Fruit fly (Drosophila melanogaster) whole organism, embryonic: ENCODE results near the gene chif.

Experiments
- ATbp ChIP-seq: fragments of 200-800 bp; sonication (Bioruptor generic); optimal IDR thresholded peaks from 2 replicates; lab custom pipeline; 2017; ENCODE audit warnings: missing biosample characterization, mild to moderate bottlenecking, missing genetic modification characterization, missing genetic modification reagents
- BEAF-32 ChIP-seq: fragments of 200-800 bp; sonication (Bioruptor generic); optimal IDR thresholded peaks from 3 replicates; lab custom pipeline; 2017; ENCODE audit warnings: missing biosample characterization, missing genetic modification characterization, mild to moderate bottlenecking, moderate library complexity, missing genetic modification reagents
- C15 ChIP-seq: fragments of 200-800 bp; sonication (Bioruptor generic); IDR thresholded peaks from 3 replicates; pipeline ENCODE4 v1.3.6; 2022; ENCODE audit warnings: missing biosample characterization, missing genetic modification characterization
- CG10462 ChIP-seq: fragments of 200-800 bp; sonication (Bioruptor generic); optimal IDR thresholded peaks from 2 replicates; lab custom pipeline; 2016; ENCODE audit warnings: missing biosample characterization, missing genetic modification characterization
- CG12219 ChIP-seq: fragments of 200-800 bp; sonication (Bioruptor generic); optimal IDR thresholded peaks from 3 replicates; lab custom pipeline; 2018; ENCODE audit warnings: missing biosample characterization, mild to moderate bottlenecking, missing genetic modification characterization
- CG13287 ChIP-seq: fragments of 200-800 bp; sonication (Bioruptor generic); IDR thresholded peaks from 2 replicates; pipeline ENCODE4 v1.3.6; 2022; ENCODE audit warnings: missing biosample characterization, missing genetic modification characterization; ENCODE audit not compliant: partially characterized antibody
- CG13424 ChIP-seq: fragments of 200-800 bp; sonication (Bioruptor generic); optimal IDR thresholded peaks from 2 replicates; lab custom pipeline; 2019; ENCODE audit warnings: missing biosample characterization, mild to moderate bottlenecking, missing genetic modification characterization, moderate library complexity
- CG14050 ChIP-seq: fragments of 200-800 bp; sonication (Bioruptor generic); IDR thresholded peaks from 3 replicates; pipeline ENCODE4 v1.3.6; 2022; ENCODE audit warnings: missing biosample characterization, missing genetic modification characterization
- CG14667 ChIP-seq: fragments of 200-800 bp; sonication (Bioruptor generic); IDR thresholded peaks from 2 replicates; pipeline ENCODE4 v1.3.6; 2022; ENCODE audit warnings: missing biosample characterization, missing genetic modification characterization
- CG14710 ChIP-seq: fragments of 200-800 bp; sonication (Bioruptor generic); optimal IDR thresholded peaks from 3 replicates; lab custom pipeline; 2019; ENCODE audit warnings: missing biosample characterization, mild to moderate bottlenecking, missing genetic modification characterization, moderate library complexity
- CG1529 ChIP-seq: fragments of 200-800 bp; sonication (Bioruptor generic); optimal IDR thresholded peaks from 3 replicates; lab custom pipeline; 2018; ENCODE audit warnings: missing biosample characterization, missing genetic modification characterization
- CG17802 ChIP-seq: fragments of 200-800 bp; sonication (Bioruptor generic); optimal IDR thresholded peaks from 2 replicates; lab custom pipeline; 2018; ENCODE audit warnings: missing biosample characterization, mild to moderate bottlenecking, missing genetic modification characterization, moderate library complexity
- CG18599 ChIP-seq: fragments of 200-800 bp; sonication (Bioruptor generic); optimal IDR thresholded peaks from 3 replicates; lab custom pipeline; 2017; ENCODE audit warnings: missing biosample characterization, missing genetic modification characterization, mild to moderate bottlenecking, moderate library complexity, missing genetic modification reagents
- CG2199 ChIP-seq: fragments of 200-800 bp; sonication (Bioruptor generic); IDR thresholded peaks from 3 replicates; pipeline ENCODE4 v1.3.6; 2022; ENCODE audit warnings: missing biosample characterization, missing genetic modification characterization
- CG2678 ChIP-seq: fragments of 200-800 bp; sonication (Bioruptor generic); optimal IDR thresholded peaks from 3 replicates; lab custom pipeline; 2019; ENCODE audit warnings: missing biosample characterization, mild to moderate bottlenecking, missing genetic modification characterization, moderate library complexity
- CG30431 ChIP-seq: fragments of 200-800 bp; sonication (Bioruptor generic); optimal IDR thresholded peaks from 2 replicates; lab custom pipeline; 2017; ENCODE audit warnings: missing biosample characterization, missing genetic modification characterization
- CG3995 ChIP-seq: fragments of 200-800 bp; sonication (Bioruptor generic); optimal IDR thresholded peaks from 3 replicates; lab custom pipeline; 2016; ENCODE audit warnings: missing biosample characterization, missing genetic modification characterization
- CG43689 ChIP-seq: fragments of 200-800 bp; sonication (Bioruptor generic); IDR thresholded peaks from 2 replicates; pipeline ENCODE4 v1.3.6; 2022; ENCODE audit warnings: missing biosample characterization, missing genetic modification characterization
- CG4730 ChIP-seq: fragments of 200-800 bp; sonication (Bioruptor generic); IDR thresholded peaks from 2 replicates; pipeline ENCODE4 v1.3.6; 2022; ENCODE audit warnings: missing biosample characterization, missing genetic modification characterization
- CG6689 ChIP-seq: fragments of 200-800 bp; sonication (Bioruptor generic); IDR thresholded peaks from 2 replicates; pipeline ENCODE4 v1.3.6; 2022; ENCODE audit warnings: missing biosample characterization, missing genetic modification characterization
- Dll ChIP-seq: fragments of 200-800 bp; sonication (Bioruptor generic); IDR thresholded peaks from 4 replicates; pipeline ENCODE4 v1.3.6; 2022; ENCODE audit warnings: missing biosample characterization, missing genetic modification characterization; ENCODE audit not compliant: partially characterized antibody
- Drgx ChIP-seq: fragments of 200-800 bp; sonication (Bioruptor generic); IDR thresholded peaks from 2 replicates; pipeline ENCODE4 v1.3.6; 2022; ENCODE audit warnings: missing biosample characterization, missing genetic modification characterization
- E2f1 ChIP-seq: fragments of 200-800 bp; sonication (Bioruptor generic); IDR thresholded peaks from 2 replicates; pipeline ENCODE4 v1.3.6; 2022; ENCODE audit warnings: missing biosample characterization, missing genetic modification characterization
- Fer3 ChIP-seq: fragments of 200-800 bp; sonication (Bioruptor generic); optimal IDR thresholded peaks from 2 replicates; lab custom pipeline; 2018; ENCODE audit warnings: missing biosample characterization, mild to moderate bottlenecking, missing genetic modification characterization, moderate library complexity
- H2.0 ChIP-seq: fragments of 200-800 bp; sonication (Bioruptor generic); IDR thresholded peaks from 2 replicates; pipeline ENCODE4 v1.3.6; 2022; ENCODE audit warnings: missing biosample characterization, missing genetic modification characterization
- Jarid2 ChIP-seq: fragments of 200-800 bp; sonication (Bioruptor generic); optimal IDR thresholded peaks from 3 replicates; lab custom pipeline; 2017; ENCODE audit warnings: mild to moderate bottlenecking, missing biosample characterization, missing genetic modification reagents, missing genetic modification characterization
- Max ChIP-seq: fragments of 200-800 bp; sonication (Bioruptor generic); optimal IDR thresholded peaks from 2 replicates; lab custom pipeline; 2016; ENCODE audit warnings: missing biosample characterization, mild to moderate bottlenecking, missing genetic modification characterization
- Vsx1 ChIP-seq: fragments of 200-800 bp; sonication (Bioruptor generic); optimal IDR thresholded peaks from 2 replicates; lab custom pipeline; 2017; ENCODE audit warnings: missing biosample characterization, mild to moderate bottlenecking, missing genetic modification characterization, missing genetic modification reagents
- Xbp1 ChIP-seq: fragments of 200-800 bp; sonication (Bioruptor generic); optimal IDR thresholded peaks from 3 replicates; lab custom pipeline; 2016; ENCODE audit warnings: missing biosample characterization, mild to moderate bottlenecking, missing genetic modification characterization
- YL-1 ChIP-seq: fragments of 200-800 bp; sonication (Bioruptor generic); optimal IDR thresholded peaks from 3 replicates; lab custom pipeline; 2017; ENCODE audit warnings: missing biosample characterization, mild to moderate bottlenecking, missing genetic modification characterization
- az2 ChIP-seq: fragments of 200-800 bp; sonication (Bioruptor generic); optimal IDR thresholded peaks from 3 replicates; lab custom pipeline; 2016; ENCODE audit warnings: missing biosample characterization, missing genetic modification characterization
- bowl ChIP-seq: fragments of 200-800 bp; sonication (Bioruptor generic); IDR thresholded peaks from 2 replicates; pipeline ENCODE4 v1.3.6; 2022; ENCODE audit warnings: missing biosample characterization, missing genetic modification characterization
- bsh ChIP-seq, 2 experiments: fragments of 200-800 bp; sonication (Bioruptor generic); optimal IDR thresholded peaks; 2 replicates each; lab custom pipeline; 2017 to 2018; ENCODE audit warnings: mild to moderate bottlenecking in 2 of 2, missing biosample characterization in 2 of 2, missing genetic modification characterization in 2 of 2, moderate library complexity in 1 of 2
- da ChIP-seq: fragments of 200-800 bp; sonication (Bioruptor generic); optimal IDR thresholded peaks from 2 replicates; lab custom pipeline; 2016; ENCODE audit warnings: missing biosample characterization, missing genetic modification characterization
- danr ChIP-seq: fragments of 200-800 bp; sonication (Bioruptor generic); IDR thresholded peaks from 2 replicates; pipeline ENCODE4 v1.3.6; 2022; ENCODE audit warnings: missing biosample characterization, missing genetic modification characterization
- emc ChIP-seq: fragments of 200-800 bp; sonication (Bioruptor generic); optimal IDR thresholded peaks from 2 replicates; lab custom pipeline; 2016; ENCODE audit warnings: missing biosample characterization, missing genetic modification characterization
- fd96Cb ChIP-seq: fragments of 200-800 bp; sonication (Bioruptor generic); optimal IDR thresholded peaks from 2 replicates; lab custom pipeline; 2018; ENCODE audit warnings: missing biosample characterization, mild to moderate bottlenecking, missing genetic modification characterization, moderate library complexity
- h ChIP-seq: fragments of >200 bp; optimal IDR thresholded peaks from 2 replicates; lab custom pipeline; 2017
- hbn ChIP-seq: fragments of 200-800 bp; sonication (Bioruptor generic); IDR thresholded peaks from 2 replicates; pipeline ENCODE4 v1.3.6; 2022; ENCODE audit warnings: missing biosample characterization, missing genetic modification characterization; ENCODE audit not compliant: partially characterized antibody
- ken ChIP-seq: fragments of 200-800 bp; sonication (Bioruptor generic); IDR thresholded peaks from 3 replicates; pipeline ENCODE4 v1.3.6; 2022; ENCODE audit warnings: missing biosample characterization, missing genetic modification characterization
- mld ChIP-seq: fragments of 200-800 bp; sonication (Bioruptor generic); IDR thresholded peaks from 3 replicates; pipeline ENCODE4 v1.3.6; 2022; ENCODE audit warnings: missing biosample characterization, missing genetic modification characterization; ENCODE audit not compliant: partially characterized antibody
- odd ChIP-seq: fragments of 200-800 bp; sonication (Bioruptor generic); optimal IDR thresholded peaks from 2 replicates; lab custom pipeline; 2017; ENCODE audit warnings: missing biosample characterization, mild to moderate bottlenecking, missing genetic modification characterization
- org-1 ChIP-seq: fragments of 200-800 bp; sonication (Bioruptor generic); optimal IDR thresholded peaks from 2 replicates; lab custom pipeline; 2017; ENCODE audit warnings: missing biosample characterization, missing genetic modification characterization
- phol ChIP-seq: fragments of 200-800 bp; sonication (Bioruptor generic); optimal IDR thresholded peaks from 3 replicates; lab custom pipeline; 2018; ENCODE audit warnings: missing biosample characterization, mild to moderate bottlenecking, missing genetic modification characterization, moderate library complexity
- rib ChIP-seq: fragments of 200-800 bp; sonication (Bioruptor generic); IDR thresholded peaks from 2 replicates; pipeline ENCODE4 v1.3.6; 2022; ENCODE audit warnings: missing biosample characterization, missing genetic modification characterization
- slp2 ChIP-seq: fragments of 200-800 bp; sonication (Bioruptor generic); optimal IDR thresholded peaks from 2 replicates; lab custom pipeline; 2016; ENCODE audit warnings: missing biosample characterization, missing genetic modification characterization
- sqz ChIP-seq: fragments of 200-800 bp; sonication (Bioruptor generic); optimal IDR thresholded peaks from 3 replicates; lab custom pipeline; 2018; ENCODE audit warnings: missing biosample characterization, mild to moderate bottlenecking, missing genetic modification characterization
- tgo ChIP-seq: fragments of 200-800 bp; sonication (Bioruptor generic); IDR thresholded peaks from 3 replicates; pipeline ENCODE4 v1.3.6; 2022; ENCODE audit warnings: missing biosample characterization, missing genetic modification characterization
- zfh1 ChIP-seq: fragments of 200-800 bp; sonication (Bioruptor generic); IDR thresholded peaks from 3 replicates; pipeline ENCODE4 v1.3.6; 2022; ENCODE audit warnings: missing biosample characterization, missing genetic modification characterization

Gene chif

dm6 chr2L:16307026-16307703 lies 45.3 kb downstream of the chif start, which contains the start of the genes CG5861 and Syx5 (continued):
- TF ChIP-seq Dll (GFP tag; lab: Robert Waterston, UW) (peak; percentile 98), E2f1 (GFP tag; lab: Robert Waterston, UW) (no peak), slp2 (GFP tag; lab: Kevin White, UChicago) (no peak), bowl (GFP tag; lab: Robert Waterston, UW) (no peak), CG10462 (GFP tag; lab: Kevin White, UChicago) (no peak), mld (GFP tag; lab: Robert Waterston, UW) (peak; percentile 71; the same call in 2 of the 3 replicates), CG3995 (GFP tag; lab: Kevin White, UChicago) (peak; percentile 18), tgo (GFP tag; lab: Robert Waterston, UW) (peak; percentile 56; the same call in 2 of the 3 replicates), phol (peak; percentile 70), CG12219 (no peak), C15 (GFP tag; lab: Robert Waterston, UW) (no peak), CG1529 (GFP tag; lab: Kevin White, UChicago) (peak; percentile 1), odd (GFP tag; lab: Kevin White, UChicago) (peak; percentile 16), Jarid2 (GFP tag; lab: Kevin White, UChicago) (no peak), YL-1 (GFP tag; lab: Kevin White, UChicago) (peak; percentile 95), CG17802 (tag; lab: Kevin White, UChicago) (no peak), rib (GFP tag; lab: Robert Waterston, UW) (no peak), hbn (GFP tag; lab: Robert Waterston, UW) (peak; percentile 91), org-1 (GFP tag; lab: Kevin White, UChicago) (no peak), CG14050 (GFP tag; lab: Robert Waterston, UW) (peak; percentile 17; the same call in 1 of the 3 replicates), CG13424 (tag; lab: Kevin White, UChicago) (peak; percentile 68), Vsx1 (GFP tag; lab: Kevin White, UChicago) (peak; percentile 47), CG14710 (tag; lab: Kevin White, UChicago) (peak; percentile 78), CG18599 (GFP tag; lab: Kevin White, UChicago) (no peak), CG13287 (GFP tag; lab: Robert Waterston, UW) (peak; percentile 96), bsh (GFP tag; optimal IDR thresholded peaks at IDR 0.05; lab: Kevin White, UChicago) (peak in 1 of 2 experiments; percentile 56), BEAF-32 (GFP tag; lab: Kevin White, UChicago) (peak; percentile 86), Drgx (GFP tag; lab: Robert Waterston, UW) (no peak), sqz (GFP tag; lab: Kevin White, UChicago) (peak; percentile 88), da (GFP tag; lab: Kevin White, UChicago) (no peak), CG4730 (GFP tag; lab: Robert Waterston, UW) (peak; percentile 54; the same call in 1 of the 2 replicates), ken (0 out of 3 replicates have a peak, but pooled peaks have one; percentile 22), zfh1 (GFP tag; lab: Robert Waterston, UW) (peak; percentile 67; the same call in 1 of the 3 replicates), Max (GFP tag; lab: Kevin White, UChicago) (peak; percentile 45), CG14667 (GFP tag; lab: Robert Waterston, UW) (no peak), fd96Cb (tag; lab: Kevin White, UChicago) (peak; percentile 26), danr (GFP tag; lab: Robert Waterston, UW) (no peak), CG6689 (GFP tag; lab: Robert Waterston, UW) (peak; percentile 29; the same call in 1 of the 2 replicates), Xbp1 (GFP tag; lab: Kevin White, UChicago) (peak; percentile 87), az2 (GFP tag; lab: Kevin White, UChicago) (peak; percentile 53), Fer3 (tag; lab: Kevin White, UChicago) (peak; percentile 60), CG2199 (GFP tag; lab: Robert Waterston, UW) (no peak), CG2678 (tag; lab: Kevin White, UChicago) (peak; percentile 74), emc (no peak), h (lab: Kevin White, UChicago) (no peak), ATbp (GFP tag; lab: Kevin White, UChicago) (no peak), CG43689 (no peak), CG30431 (GFP tag; lab: Kevin White, UChicago) (no peak), H2.0 (GFP tag; lab: Robert Waterston, UW) (no peak)
